Worm (Caenorhabditis elegans) whole organism, L3 larva: ENCODE results near the gene C02F4.4.

Experiments used
- ceh-16 ChIP-seq: sonication (generic microtip); optimal IDR thresholded peaks from 2 replicates; lab custom pipeline; 2017; ENCODE audit warnings: missing biosample characterization, missing genetic modification characterization
- ceh-82 ChIP-seq: fragments of 150-350 bp; optimal IDR thresholded peaks from 2 replicates; lab custom pipeline; 2014; ENCODE audit warnings: missing biosample characterization, missing genetic modification characterization
- sea-2 ChIP-seq: fragments of 150-350 bp; sonication (generic microtip); optimal IDR thresholded peaks from 4 replicates; lab custom pipeline; 2014; ENCODE audit warnings: missing biosample characterization, missing genetic modification reagents, missing genetic modification characterization
- skn-1 ChIP-seq: fragments of 150-350 bp; optimal IDR thresholded peaks from 2 replicates; lab custom pipeline; 2014; ENCODE audit warnings: missing biosample characterization, missing genetic modification characterization
- snpc-4 ChIP-seq: fragments of 150-350 bp; optimal IDR thresholded peaks from 2 replicates; lab custom pipeline; 2014; ENCODE audit warnings: missing biosample characterization, missing genetic modification characterization
- unc-62 ChIP-seq: fragments of 150-350 bp; sonication (generic microtip); optimal IDR thresholded peaks from 4 replicates; lab custom pipeline; 2014; ENCODE audit warnings: missing biosample characterization, missing genetic modification reagents, missing genetic modification characterization
- zag-1 ChIP-seq: fragments of 150-350 bp; optimal IDR thresholded peaks from 2 replicates; lab custom pipeline; 2014; ENCODE audit warnings: missing biosample characterization, missing genetic modification characterization
- ztf-11 ChIP-seq: fragments of 150-350 bp; optimal IDR thresholded peaks from 2 replicates; lab custom pipeline; 2014; ENCODE audit warnings: missing biosample characterization, missing genetic modification characterization

ce11 chrIV:10505016-10505415, 10.0 kb downstream of the C02F4.4 start:
- TF ChIP-seq ztf-11 (tag; lab: Kevin White, UChicago) (no peak), skn-1 (tag; lab: Kevin White, UChicago) (no peak), sea-2 (GFP tag; lab: Kevin White, UChicago) (no peak), ceh-82 (tag; lab: Kevin White, UChicago) (no peak), zag-1 (tag; lab: Kevin White, UChicago) (no peak), unc-62 (GFP tag; lab: Kevin White, UChicago) (no peak), ceh-16 (tag; lab: Kevin White, UChicago) (no peak), snpc-4 (tag; lab: Kevin White, UChicago) (no peak)
